Worm (Caenorhabditis elegans): ENCODE measurements around the gene kvs-1.

DNA sequence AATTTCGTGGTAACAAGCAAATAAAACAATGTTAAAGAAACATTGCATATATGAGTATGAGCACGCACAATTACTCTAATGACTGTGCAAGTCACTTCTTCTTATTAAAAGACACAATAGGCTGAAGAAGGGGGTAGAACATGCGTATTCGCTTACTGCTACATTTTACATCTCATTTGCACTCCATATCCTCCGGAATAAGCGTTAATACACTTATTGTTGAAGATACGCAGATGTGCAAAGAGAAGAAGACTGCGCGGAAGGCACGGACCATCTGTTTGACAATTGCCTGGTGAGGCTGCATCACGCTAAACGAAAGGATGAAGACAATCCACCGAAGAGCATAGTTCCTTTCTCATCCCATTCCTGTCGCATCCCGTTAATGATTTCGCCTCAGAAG is 6.0 kb upstream of the kvs-1 start:
- TF ChIP-seq klf-2 (GFP tag; conservative IDR thresholded peaks at IDR 0.05) (no peak), cog-1 (tag; optimal IDR thresholded peaks at IDR 0.05) (peak; percentile 30)

Measured in whole organism, midembryonic.